Worm (Caenorhabditis elegans) whole organism, L3 larva: ENCODE measurements around the gene srx-136.

ENCODE experiments used
- R02D3.7 ChIP-seq: fragments of 150-350 bp; optimal IDR thresholded peaks from 2 replicates; lab custom pipeline; 2014; ENCODE audit warnings: missing biosample characterization, missing genetic modification characterization
- aly-2 ChIP-seq: fragments of 150-350 bp; optimal IDR thresholded peaks from 2 replicates; lab custom pipeline; 2014; ENCODE audit warnings: missing biosample characterization, missing genetic modification characterization
- ama-1 ChIP-seq: fragments of 150-350 bp; optimal IDR thresholded peaks from 2 replicates; lab custom pipeline; 2018
- ceh-16 ChIP-seq: sonication (generic microtip); optimal IDR thresholded peaks from 2 replicates; lab custom pipeline; 2017; ENCODE audit warnings: missing biosample characterization, missing genetic modification characterization
- ceh-28 ChIP-seq: fragments of 150-350 bp; optimal IDR thresholded peaks from 2 replicates; lab custom pipeline; 2014; ENCODE audit warnings: missing biosample characterization, missing genetic modification reagents, missing genetic modification characterization
- ceh-9 ChIP-seq: sonication (generic microtip); optimal IDR thresholded peaks from 2 replicates; lab custom pipeline; 2018; ENCODE audit warnings: missing biosample characterization, missing genetic modification characterization
- egl-27 ChIP-seq: sonication (generic microtip); optimal IDR thresholded peaks from 4 replicates; lab custom pipeline; 2017; ENCODE audit warnings: missing biosample characterization, missing genetic modification reagents, missing genetic modification characterization
- egl-5 ChIP-seq: fragments of 150-350 bp; optimal IDR thresholded peaks from 2 replicates; lab custom pipeline; 2017; ENCODE audit warnings: missing biosample characterization, missing genetic modification reagents, missing genetic modification characterization, inconsistent platforms
- elt-1 ChIP-seq: fragments of 150-350 bp; optimal IDR thresholded peaks from 2 replicates; lab custom pipeline; 2014; ENCODE audit warnings: missing biosample characterization, missing genetic modification characterization
- elt-2 ChIP-seq: sonication (generic microtip); optimal IDR thresholded peaks from 2 replicates; lab custom pipeline; 2016; ENCODE audit warnings: missing genetic modification reagents, mild to moderate bottlenecking, missing genetic modification characterization, missing compliant biosample characterization
- elt-3 ChIP-seq, 3 experiments: fragments of 150-350 bp in 1 of 3; sonication (generic microtip) in 2 of 3; optimal IDR thresholded peaks; 2 replicates in 2 of 3; 4 replicates in 1 of 3; lab custom pipeline; 2014 to 2017; ENCODE audit warnings: missing biosample characterization in 3 of 3, missing genetic modification characterization in 3 of 3
- eor-1 ChIP-seq, 2 experiments: fragments of 150-350 bp; optimal IDR thresholded peaks; 2 replicates each; lab custom pipeline; 2014 to 2018; ENCODE audit warnings: missing biosample characterization in 2 of 2, missing genetic modification characterization in 2 of 2
- fkh-10 ChIP-seq: sonication (generic microtip); optimal IDR thresholded peaks from 2 replicates; lab custom pipeline; 2017; ENCODE audit warnings: missing biosample characterization, missing genetic modification reagents, missing genetic modification characterization
- fkh-2 ChIP-seq: fragments of 150-350 bp; optimal IDR thresholded peaks from 2 replicates; lab custom pipeline; 2014; ENCODE audit warnings: missing biosample characterization, missing genetic modification reagents, missing genetic modification characterization
- fos-1 ChIP-seq: fragments of 150-350 bp; optimal IDR thresholded peaks from 2 replicates; lab custom pipeline; 2014; ENCODE audit warnings: missing biosample characterization, missing genetic modification characterization
- hmg-11 ChIP-seq: sonication (generic microtip); optimal IDR thresholded peaks from 2 replicates; lab custom pipeline; 2016; ENCODE audit warnings: missing genetic modification characterization, missing compliant biosample characterization
- jun-1 ChIP-seq: fragments of 150-350 bp; optimal IDR thresholded peaks from 2 replicates; lab custom pipeline; 2014; ENCODE audit warnings: missing biosample characterization, missing genetic modification reagents, missing genetic modification characterization
- lin-15B ChIP-seq: fragments of 150-350 bp; optimal IDR thresholded peaks from 2 replicates; lab custom pipeline; 2014; ENCODE audit warnings: missing biosample characterization, missing genetic modification characterization
- lin-39 ChIP-seq: fragments of 150-350 bp; optimal IDR thresholded peaks from 2 replicates; lab custom pipeline; 2018; ENCODE audit warnings: missing biosample characterization, missing genetic modification reagents, missing genetic modification characterization
- lsy-12 ChIP-seq: sonication (generic microtip); optimal IDR thresholded peaks from 2 replicates; lab custom pipeline; 2016; ENCODE audit warnings: mild to moderate bottlenecking, missing genetic modification characterization, missing compliant biosample characterization
- mdl-1 ChIP-seq: fragments of 150-350 bp; optimal IDR thresholded peaks from 2 replicates; lab custom pipeline; 2014; ENCODE audit warnings: missing biosample characterization, missing genetic modification characterization
- mml-1 ChIP-seq: fragments of 150-350 bp; sonication (generic microtip); optimal IDR thresholded peaks from 3 replicates; lab custom pipeline; 2014; ENCODE audit warnings: missing biosample characterization, missing genetic modification characterization
- nfya-1 ChIP-seq: sonication (generic microtip); optimal IDR thresholded peaks from 2 replicates; lab custom pipeline; 2017; ENCODE audit warnings: missing genetic modification characterization, mild to moderate bottlenecking, missing compliant biosample characterization, antibody characterized with exemption, moderate library complexity; ENCODE audit not compliant: insufficient read depth
- nhr-12 ChIP-seq: fragments of 150-350 bp; optimal IDR thresholded peaks from 2 replicates; lab custom pipeline; 2014; ENCODE audit warnings: missing biosample characterization, missing genetic modification characterization
- nhr-237 ChIP-seq: fragments of 150-350 bp; optimal IDR thresholded peaks from 2 replicates; lab custom pipeline; 2014; ENCODE audit warnings: missing biosample characterization, missing genetic modification characterization
- nhr-25 ChIP-seq: sonication (generic microtip); optimal IDR thresholded peaks from 2 replicates; lab custom pipeline; 2017; ENCODE audit warnings: missing biosample characterization, missing genetic modification characterization
- nhr-43 ChIP-seq: sonication (generic microtip); optimal IDR thresholded peaks from 2 replicates; lab custom pipeline; 2016; ENCODE audit warnings: mild to moderate bottlenecking, missing genetic modification characterization, missing compliant biosample characterization; ENCODE audit not compliant: poor library complexity, severe bottlenecking
- nhr-67 ChIP-seq: fragments of 150-350 bp; optimal IDR thresholded peaks from 2 replicates; lab custom pipeline; 2014; ENCODE audit warnings: missing biosample characterization, missing genetic modification characterization
- nhr-76 ChIP-seq: fragments of 150-350 bp; sonication (generic microtip); optimal IDR thresholded peaks from 5 replicates; lab custom pipeline; 2014; ENCODE audit warnings: missing biosample characterization, missing genetic modification characterization
- nhr-77 ChIP-seq: fragments of 150-350 bp; optimal IDR thresholded peaks from 2 replicates; lab custom pipeline; 2014; ENCODE audit warnings: missing biosample characterization, missing genetic modification characterization
- pha-4 ChIP-seq: fragments of 150-350 bp; optimal IDR thresholded peaks from 2 replicates; lab custom pipeline; 2014; ENCODE audit warnings: missing biosample characterization, missing genetic modification reagents, missing genetic modification characterization
- pqm-1 ChIP-seq: fragments of 150-350 bp; optimal IDR thresholded peaks from 2 replicates; lab custom pipeline; 2017; ENCODE audit warnings: missing biosample characterization, missing genetic modification characterization, inconsistent platforms
- sea-2 ChIP-seq: fragments of 150-350 bp; sonication (generic microtip); optimal IDR thresholded peaks from 4 replicates; lab custom pipeline; 2014; ENCODE audit warnings: missing biosample characterization, missing genetic modification reagents, missing genetic modification characterization
- snpc-4 ChIP-seq: fragments of 150-350 bp; optimal IDR thresholded peaks from 2 replicates; lab custom pipeline; 2014; ENCODE audit warnings: missing biosample characterization, missing genetic modification characterization
- tbx-2 ChIP-seq: sonication (generic microtip); optimal IDR thresholded peaks from 2 replicates; lab custom pipeline; 2016; ENCODE audit warnings: mild to moderate bottlenecking, missing genetic modification characterization, missing compliant biosample characterization
- unc-39 ChIP-seq: sonication (generic microtip); optimal IDR thresholded peaks from 4 replicates; lab custom pipeline; 2017; ENCODE audit warnings: missing biosample characterization, missing genetic modification characterization
- unc-62 ChIP-seq: fragments of 150-350 bp; sonication (generic microtip); optimal IDR thresholded peaks from 4 replicates; lab custom pipeline; 2014; ENCODE audit warnings: missing biosample characterization, missing genetic modification reagents, missing genetic modification characterization
- zag-1 ChIP-seq: fragments of 150-350 bp; optimal IDR thresholded peaks from 2 replicates; lab custom pipeline; 2014; ENCODE audit warnings: missing biosample characterization, missing genetic modification characterization

srx-136 gene

ce11 chrV:13879241-13879640, 22.0 kb downstream of the srx-136 start, which contains the start of gene lbp-7:
lbp-7 (plus strand) TSS chrV:13879552.
- TF ChIP-seq nhr-25 (tag; lab: Kevin White, UChicago) = no peak
- TF ChIP-seq unc-62 = no peak
- no peak for TF ChIP-seq hmg-11 (tag; lab: Kevin White, UChicago)
- no peak for TF ChIP-seq fos-1 (tag; lab: Kevin White, UChicago)
- no peak for TF ChIP-seq ceh-28 (tag; lab: Kevin White, UChicago)
- peak; percentile 23 for TF ChIP-seq jun-1 (tag; lab: Kevin White, UChicago)
- no peak for TF ChIP-seq lin-39 (tag; lab: Kevin White, UChicago)
- peak; percentile 94 for TF ChIP-seq pqm-1 (tag; lab: Kevin White, UChicago)
- no peak for TF ChIP-seq eor-1 (tag; optimal IDR thresholded peaks at IDR 0.05; lab: Kevin White, UChicago)
- no peak for TF ChIP-seq ceh-9
- TF ChIP-seq egl-5 (tag; lab: Kevin White, UChicago) = no peak
- TF ChIP-seq mml-1 = no peak
- TF ChIP-seq elt-1 (tag; lab: Kevin White, UChicago) = no peak
- no peak for TF ChIP-seq aly-2 (tag; lab: Kevin White, UChicago)
- TF ChIP-seq pha-4 (tag; lab: Kevin White, UChicago) = peak; percentile 41
- TF ChIP-seq fkh-10 (GFP tag; lab: Kevin White, UChicago) = no peak
- TF ChIP-seq nhr-77 (tag; lab: Kevin White, UChicago) = no peak
- no peak for TF ChIP-seq elt-3 (tag; optimal IDR thresholded peaks at IDR 0.05; lab: Kevin White, UChicago)
- no peak for TF ChIP-seq unc-39
- TF ChIP-seq nhr-76 (tag; lab: Kevin White, UChicago) = no peak
- no peak for TF ChIP-seq egl-27 (tag; lab: Kevin White, UChicago)
- TF ChIP-seq ceh-16 (tag; lab: Kevin White, UChicago) = no peak
- TF ChIP-seq ama-1 (lab: Kevin White, UChicago) = no peak
- TF ChIP-seq fkh-2 = no peak
- no peak for TF ChIP-seq lin-15B (tag; lab: Kevin White, UChicago)
- TF ChIP-seq lsy-12 (tag; lab: Kevin White, UChicago) = no peak
- peak; percentile 93 for TF ChIP-seq elt-2 (tag; lab: Kevin White, UChicago)

DNA sequence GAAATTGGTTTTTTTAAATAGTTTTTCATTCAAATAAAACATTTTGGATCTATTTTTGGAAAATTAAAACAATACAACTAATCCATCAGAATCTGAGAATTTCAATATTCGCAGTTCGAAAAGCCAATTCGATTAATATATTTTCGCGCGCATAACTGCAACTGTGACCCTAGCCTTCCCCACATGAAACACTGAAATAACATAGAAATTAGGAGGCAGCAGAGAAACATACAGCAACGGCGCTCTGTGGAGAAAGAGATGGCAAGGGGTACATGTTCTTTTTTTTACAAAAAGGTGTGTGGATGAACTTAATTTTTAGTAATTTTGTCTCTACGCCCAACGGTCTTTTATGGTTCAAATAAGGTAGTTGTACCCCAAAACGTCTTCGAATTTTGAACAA, 22.9 kb downstream of the srx-136 start:
- TF ChIP-seq tbx-2 = no peak
- peak; percentile 56 for TF ChIP-seq pha-4 (tag; lab: Kevin White, UChicago)
- TF ChIP-seq nhr-12 (tag; lab: Kevin White, UChicago) = no peak
- peak; percentile 28 for TF ChIP-seq snpc-4 (tag; lab: Kevin White, UChicago)
- TF ChIP-seq nfya-1 = peak; percentile 20
- TF ChIP-seq nhr-43 = peak; percentile 30
- TF ChIP-seq nhr-25 (tag; lab: Kevin White, UChicago) = peak; percentile 19
- peak; percentile 63 for TF ChIP-seq lin-15B (tag; lab: Kevin White, UChicago)
- TF ChIP-seq elt-1 (tag; lab: Kevin White, UChicago) = no peak

ce11 chrV:13880607-13881006, 23.4 kb downstream of the srx-136 start, which contains the start of gene T22G5.3:
T22G5.3 (plus strand) TSS chrV:13880907.
- TF ChIP-seq jun-1 (tag; lab: Kevin White, UChicago) = no peak
- TF ChIP-seq lin-15B (tag; lab: Kevin White, UChicago) = no peak
- TF ChIP-seq nhr-237 (tag; lab: Kevin White, UChicago) = no peak
- no peak for TF ChIP-seq nhr-76 (tag; lab: Kevin White, UChicago)
- TF ChIP-seq mdl-1 (tag; lab: Kevin White, UChicago) = no peak
- no peak for TF ChIP-seq snpc-4 (tag; lab: Kevin White, UChicago)
- no peak for TF ChIP-seq nhr-25 (tag; lab: Kevin White, UChicago)
- no peak for TF ChIP-seq nhr-43

DNA sequence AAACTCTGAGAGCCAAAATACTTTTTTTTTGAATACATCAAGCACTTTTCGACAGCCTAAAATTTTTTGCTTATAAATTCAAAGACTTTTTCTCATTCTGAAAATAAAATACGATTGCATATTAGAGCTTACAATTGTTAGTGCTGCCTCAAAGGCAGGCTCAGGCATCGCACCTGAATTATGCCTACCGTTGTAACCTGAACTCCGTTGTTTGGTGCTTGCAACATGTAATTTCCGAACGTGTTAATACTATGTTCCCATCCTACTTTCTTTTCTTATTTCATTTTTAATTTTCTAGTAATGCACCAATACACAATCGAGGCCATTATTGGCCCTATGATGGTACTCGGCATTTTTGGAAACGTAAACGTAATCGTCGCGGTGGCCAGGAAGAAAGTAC, 30.1 kb downstream of the srx-136 start, which contains the start of gene srsx-19:
Gene srsx-19 (plus strand): TSS at position 301 of the 400 bp plus-strand sequence.
- TF ChIP-seq nhr-76 (tag; lab: Kevin White, UChicago) = no peak
- TF ChIP-seq zag-1 (tag; lab: Kevin White, UChicago) = no peak
- TF ChIP-seq egl-5 (tag; lab: Kevin White, UChicago) = no peak
- TF ChIP-seq jun-1 (tag; lab: Kevin White, UChicago) = no peak
- TF ChIP-seq R02D3.7 (tag; lab: Kevin White, UChicago) = no peak
- no peak for TF ChIP-seq unc-62
- no peak for TF ChIP-seq fos-1 (tag; lab: Kevin White, UChicago)
- TF ChIP-seq fkh-10 (GFP tag; lab: Kevin White, UChicago) = no peak
- TF ChIP-seq ceh-9 = no peak
- no peak for TF ChIP-seq nhr-67
- no peak for TF ChIP-seq fkh-2
- no peak for TF ChIP-seq lsy-12 (tag; lab: Kevin White, UChicago)
- no peak for TF ChIP-seq nfya-1
- no peak for TF ChIP-seq lin-39 (tag; lab: Kevin White, UChicago)
- no peak for TF ChIP-seq nhr-77 (tag; lab: Kevin White, UChicago)
- TF ChIP-seq sea-2 (GFP tag; lab: Kevin White, UChicago) = no peak
